Fruit fly (Drosophila melanogaster) whole organism, embryonic: Measurements from ENCODE around the gene CG15880.
A peak's percentile ranks its signal among the peaks of the same experiment; 100 is the strongest.

ENCODE experiments used
- CG10274 ChIP-seq: fragments of 200-800 bp; sonication (Bioruptor generic); optimal IDR thresholded peaks from 3 replicates; lab custom pipeline; 2017; ENCODE audit warnings: missing biosample characterization, mild to moderate bottlenecking, missing genetic modification characterization
- CG10321 ChIP-seq: fragments of 200-800 bp; sonication (Bioruptor generic); IDR thresholded peaks from 2 replicates; pipeline ENCODE4 v1.3.6; 2022; ENCODE audit warnings: missing biosample characterization, missing genetic modification characterization
- CG12104 ChIP-seq: fragments of 200-800 bp; sonication (Bioruptor generic); optimal IDR thresholded peaks from 3 replicates; lab custom pipeline; 2016; ENCODE audit warnings: missing biosample characterization, missing genetic modification characterization
- CG18599 ChIP-seq: fragments of 200-800 bp; sonication (Bioruptor generic); optimal IDR thresholded peaks from 3 replicates; lab custom pipeline; 2017; ENCODE audit warnings: missing biosample characterization, missing genetic modification characterization, mild to moderate bottlenecking, moderate library complexity, missing genetic modification reagents
- CG18619 ChIP-seq: fragments of 200-800 bp; sonication (Bioruptor generic); optimal IDR thresholded peaks from 3 replicates; lab custom pipeline; 2017; ENCODE audit warnings: missing biosample characterization, mild to moderate bottlenecking, missing genetic modification characterization
- CG2712 ChIP-seq: fragments of 200-800 bp; optimal IDR thresholded peaks from 3 replicates; lab custom pipeline; 2019; ENCODE audit warnings: missing biosample characterization, mild to moderate bottlenecking, missing genetic modification characterization, moderate library complexity
- CG30431 ChIP-seq: fragments of 200-800 bp; sonication (Bioruptor generic); optimal IDR thresholded peaks from 2 replicates; lab custom pipeline; 2017; ENCODE audit warnings: missing biosample characterization, missing genetic modification characterization
- CG31388 ChIP-seq: fragments of 200-800 bp; sonication (Bioruptor generic); optimal IDR thresholded peaks from 2 replicates; lab custom pipeline; 2016; ENCODE audit warnings: missing biosample characterization, missing genetic modification characterization
- CG33213 ChIP-seq: fragments of 200-800 bp; sonication (Bioruptor generic); optimal IDR thresholded peaks from 3 replicates; lab custom pipeline; 2016; ENCODE audit warnings: missing biosample characterization, missing genetic modification characterization
- CG3838 ChIP-seq: fragments of 200-800 bp; sonication (Bioruptor generic); optimal IDR thresholded peaks from 3 replicates; lab custom pipeline; 2016; ENCODE audit warnings: missing biosample characterization, missing genetic modification characterization
- CG3995 ChIP-seq: fragments of 200-800 bp; sonication (Bioruptor generic); optimal IDR thresholded peaks from 3 replicates; lab custom pipeline; 2016; ENCODE audit warnings: missing biosample characterization, missing genetic modification characterization
- CG4328 ChIP-seq: fragments of 200-800 bp; sonication (Bioruptor generic); optimal IDR thresholded peaks from 3 replicates; lab custom pipeline; 2017; ENCODE audit warnings: missing biosample characterization, missing genetic modification reagents, missing genetic modification characterization
- CG5180 ChIP-seq: fragments of 200-800 bp; sonication (Bioruptor generic); optimal IDR thresholded peaks from 3 replicates; lab custom pipeline; 2017; ENCODE audit warnings: missing biosample characterization, missing genetic modification characterization, mild to moderate bottlenecking, moderate library complexity, missing genetic modification reagents
- CG6854 ChIP-seq: fragments of 200-800 bp; sonication (Bioruptor generic); optimal IDR thresholded peaks from 3 replicates; lab custom pipeline; 2017; ENCODE audit warnings: missing biosample characterization, mild to moderate bottlenecking, missing genetic modification characterization
- CG7556 ChIP-seq: fragments of 200-800 bp; sonication (Bioruptor generic); optimal IDR thresholded peaks from 2 replicates; lab custom pipeline; 2017; ENCODE audit warnings: missing biosample characterization, mild to moderate bottlenecking, missing genetic modification characterization
- CG7839 ChIP-seq: fragments of 200-800 bp; sonication (Bioruptor generic); optimal IDR thresholded peaks from 3 replicates; lab custom pipeline; 2018; ENCODE audit warnings: missing biosample characterization, mild to moderate bottlenecking, missing genetic modification characterization, moderate library complexity
- CG7987 ChIP-seq: fragments of 200-800 bp; sonication (Bioruptor generic); optimal IDR thresholded peaks from 2 replicates; lab custom pipeline; 2018; ENCODE audit warnings: missing biosample characterization, mild to moderate bottlenecking, missing genetic modification characterization, moderate library complexity
- CG9817 ChIP-seq: fragments of 200-800 bp; sonication (Bioruptor generic); optimal IDR thresholded peaks from 2 replicates; lab custom pipeline; 2018; ENCODE audit warnings: missing biosample characterization, mild to moderate bottlenecking, missing genetic modification characterization, moderate library complexity
- CG9876 ChIP-seq: fragments of 200-800 bp; sonication (Bioruptor generic); optimal IDR thresholded peaks from 2 replicates; lab custom pipeline; 2016; ENCODE audit warnings: missing biosample characterization, missing genetic modification characterization
- Camta ChIP-seq: fragments of 200-800 bp; sonication (Bioruptor generic); optimal IDR thresholded peaks from 2 replicates; lab custom pipeline; 2016; ENCODE audit warnings: missing biosample characterization, missing genetic modification characterization
- CkIIα-i1 ChIP-seq: fragments of 200-800 bp; sonication (Bioruptor generic); IDR thresholded peaks from 2 replicates; pipeline ENCODE4 v1.3.6; 2022; ENCODE audit warnings: missing biosample characterization, missing genetic modification characterization
- Dek ChIP-seq: fragments of 200-800 bp; sonication (Bioruptor generic); optimal IDR thresholded peaks from 3 replicates; lab custom pipeline; 2019; ENCODE audit warnings: missing biosample characterization, mild to moderate bottlenecking, missing genetic modification characterization, moderate library complexity
- Dp ChIP-seq: fragments of 200-800 bp; sonication (Bioruptor generic); optimal IDR thresholded peaks from 2 replicates; lab custom pipeline; 2018; ENCODE audit warnings: missing biosample characterization, mild to moderate bottlenecking, missing genetic modification characterization, moderate library complexity
- HLH3B ChIP-seq: fragments of 200-800 bp; sonication (Bioruptor generic); IDR thresholded peaks from 2 replicates; pipeline ENCODE4 v1.3.6; 2022; ENCODE audit warnings: missing biosample characterization, missing genetic modification characterization
- Hand ChIP-seq: fragments of 200-800 bp; sonication (Bioruptor generic); optimal IDR thresholded peaks from 2 replicates; lab custom pipeline; 2017; ENCODE audit warnings: mild to moderate bottlenecking, missing biosample characterization, missing genetic modification reagents, missing genetic modification characterization
- Kr ChIP-seq: fragments of 200-800 bp; sonication (Bioruptor generic); optimal IDR thresholded peaks from 2 replicates; lab custom pipeline; 2017; ENCODE audit warnings: missing biosample characterization, mild to moderate bottlenecking, missing genetic modification characterization
- Med ChIP-seq: fragments of 200-800 bp; sonication (Bioruptor generic); peaks from one replicate; lab custom pipeline; 2016; ENCODE audit warnings: missing biosample characterization, missing genetic modification characterization, mild to moderate bottlenecking, inconsistent platforms, moderate library complexity
- Meics ChIP-seq: fragments of 200-800 bp; sonication (Bioruptor generic); optimal IDR thresholded peaks from 2 replicates; lab custom pipeline; 2017; ENCODE audit warnings: missing biosample characterization, mild to moderate bottlenecking, missing genetic modification characterization
- Myb ChIP-seq: fragments of 200-800 bp; sonication (Bioruptor generic); optimal IDR thresholded peaks from 2 replicates; lab custom pipeline; 2016; ENCODE audit warnings: missing biosample characterization, missing genetic modification characterization
- NC2β ChIP-seq: fragments of 200-800 bp; sonication (Bioruptor generic); optimal IDR thresholded peaks from 2 replicates; lab custom pipeline; 2016; ENCODE audit warnings: missing biosample characterization, missing genetic modification characterization
- Opbp ChIP-seq: fragments of 200-800 bp; sonication (Bioruptor generic); IDR thresholded peaks from 3 replicates; pipeline ENCODE4 v1.3.6; 2022; ENCODE audit warnings: missing biosample characterization, missing genetic modification characterization; ENCODE audit not compliant: partially characterized antibody
- Ravus ChIP-seq: fragments of 200-800 bp; sonication (Bioruptor generic); IDR thresholded peaks from 2 replicates; pipeline ENCODE4 v1.3.6; 2022; ENCODE audit warnings: missing biosample characterization, missing genetic modification characterization
- Rx ChIP-seq: fragments of 200-800 bp; sonication (Bioruptor generic); IDR thresholded peaks from 2 replicates; pipeline ENCODE4 v1.3.6; 2022; ENCODE audit warnings: missing biosample characterization, missing genetic modification characterization
- Six4 ChIP-seq: fragments of 200-800 bp; sonication (Bioruptor generic); optimal IDR thresholded peaks from 2 replicates; lab custom pipeline; 2016; ENCODE audit warnings: missing biosample characterization, missing genetic modification characterization
- Ssrp ChIP-seq: fragments of 200-800 bp; sonication (Bioruptor generic); optimal IDR thresholded peaks from 2 replicates; lab custom pipeline; 2018; ENCODE audit warnings: missing biosample characterization, mild to moderate bottlenecking, missing genetic modification characterization, moderate library complexity
- ab ChIP-seq: fragments of 200-800 bp; sonication (Bioruptor generic); optimal IDR thresholded peaks from 2 replicates; lab custom pipeline; 2016; ENCODE audit warnings: missing biosample characterization, missing genetic modification characterization
- ase ChIP-seq: fragments of 200-800 bp; sonication (Bioruptor generic); IDR thresholded peaks from 3 replicates; pipeline ENCODE4 v1.3.6; 2022; ENCODE audit warnings: missing biosample characterization, missing genetic modification characterization
- ash1 ChIP-seq: fragments of 200-800 bp; sonication (Bioruptor generic); optimal IDR thresholded peaks from 2 replicates; lab custom pipeline; 2018; ENCODE audit warnings: missing biosample characterization, mild to moderate bottlenecking, missing genetic modification characterization
- cwo ChIP-seq: fragments of 200-800 bp; sonication (Bioruptor generic); optimal IDR thresholded peaks from 3 replicates; lab custom pipeline; 2017; ENCODE audit warnings: missing biosample characterization, missing genetic modification characterization, mild to moderate bottlenecking, moderate library complexity, missing genetic modification reagents
- dati ChIP-seq: fragments of 200-800 bp; sonication (Bioruptor generic); IDR thresholded peaks from 2 replicates; pipeline ENCODE4 v1.3.6; 2022; ENCODE audit warnings: missing biosample characterization, missing genetic modification characterization
- dpn ChIP-seq, 2 experiments: fragments of 200-800 bp; sonication (Bioruptor generic); optimal IDR thresholded peaks; 3 replicates each; lab custom pipeline; 2016; ENCODE audit warnings: missing biosample characterization in 2 of 2, missing genetic modification characterization in 2 of 2
- hkb ChIP-seq, 2 experiments: fragments of 200-800 bp in 1 of 2; fragments of >200 bp in 1 of 2; sonication (Bioruptor generic) in 1 of 2; IDR thresholded peaks in 1 of 2; optimal IDR thresholded peaks in 1 of 2; 2 replicates each; pipeline versions ENCODE4 v1.3.6 to Lab custom; 2017 to 2022; ENCODE audit warnings: missing biosample characterization in 1 of 2, missing genetic modification characterization in 1 of 2
- inv ChIP-seq: fragments of 200-800 bp; sonication (Bioruptor generic); IDR thresholded peaks from 2 replicates; pipeline ENCODE4 v1.3.6; 2022; ENCODE audit warnings: missing biosample characterization, missing genetic modification characterization; ENCODE audit not compliant: partially characterized antibody
- pita ChIP-seq: fragments of 200-800 bp; sonication (Bioruptor generic); optimal IDR thresholded peaks from 2 replicates; lab custom pipeline; 2017; ENCODE audit warnings: missing biosample characterization, mild to moderate bottlenecking, missing genetic modification characterization
- pnt ChIP-seq: fragments of 200-800 bp; sonication (Bioruptor generic); optimal IDR thresholded peaks from 3 replicates; lab custom pipeline; 2016; ENCODE audit warnings: missing biosample characterization, missing genetic modification characterization
- ro ChIP-seq: fragments of 200-800 bp; sonication (Bioruptor generic); IDR thresholded peaks from 2 replicates; pipeline ENCODE4 v1.3.6; 2022; ENCODE audit warnings: missing biosample characterization, missing genetic modification characterization
- slou ChIP-seq: fragments of 200-800 bp; sonication (Bioruptor generic); optimal IDR thresholded peaks from 3 replicates; lab custom pipeline; 2016; ENCODE audit warnings: missing biosample characterization, missing genetic modification characterization
- twi ChIP-seq: fragments of 200-800 bp; optimal IDR thresholded peaks from 2 replicates; lab custom pipeline; 2019; ENCODE audit warnings: missing biosample characterization, mild to moderate bottlenecking, missing genetic modification characterization, moderate library complexity
- unc-4 ChIP-seq: fragments of 200-800 bp; sonication (Bioruptor generic); IDR thresholded peaks from 2 replicates; pipeline ENCODE4 v1.3.6; 2022; ENCODE audit warnings: missing biosample characterization, missing genetic modification characterization; ENCODE audit not compliant: partially characterized antibody
- vvl ChIP-seq: fragments of 200-800 bp; sonication (Bioruptor generic); IDR thresholded peaks from 2 replicates; pipeline ENCODE4 v1.3.6; 2022; ENCODE audit warnings: missing biosample characterization, missing genetic modification characterization

The CG15880 gene

DNA sequence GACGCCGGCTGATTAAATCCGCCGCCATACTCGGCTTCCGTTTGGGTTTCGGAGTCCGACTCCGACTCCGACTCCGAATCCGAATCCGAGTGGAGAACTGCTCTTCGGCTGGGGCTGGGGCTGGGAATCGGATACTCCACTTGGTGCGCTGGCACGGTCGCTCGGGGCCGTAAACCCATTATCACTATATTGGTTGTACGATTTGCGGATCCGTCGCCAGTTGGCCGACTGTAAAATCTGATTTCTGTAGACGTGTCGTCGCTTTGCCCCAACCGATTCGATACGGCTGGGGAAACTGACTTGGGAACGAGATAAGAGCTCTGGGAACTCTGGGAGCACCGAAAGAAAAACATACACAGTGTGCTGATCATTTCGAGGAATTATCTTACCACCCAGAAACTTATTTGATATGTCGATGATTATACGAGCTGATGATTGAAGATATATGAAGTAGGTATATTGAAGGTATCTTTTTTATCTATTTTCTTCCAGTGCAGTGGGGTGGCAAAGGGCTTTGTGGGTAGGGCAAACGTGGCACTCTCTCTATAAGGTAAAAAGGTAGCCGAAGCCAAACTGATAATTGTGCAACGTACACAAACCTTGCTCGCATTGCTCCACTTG lies 40.3 kb upstream of the CG15880 start (continued):
- peak; percentile 33 for TF ChIP-seq Dek (tag; lab: Kevin White, UChicago)
- peak; percentile 41 for TF ChIP-seq NC2β (GFP tag; lab: Kevin White, UChicago)
- TF ChIP-seq Myb (GFP tag; lab: Kevin White, UChicago): peak; percentile 11
- TF ChIP-seq CG3995 (GFP tag; lab: Kevin White, UChicago): no peak
- TF ChIP-seq CG6854: peak; percentile 16
- TF ChIP-seq CG2712 (tag; lab: Kevin White, UChicago): peak; percentile 62
- peak; percentile 77 for TF ChIP-seq vvl
- TF ChIP-seq dati (GFP tag; lab: Robert Waterston, UW): no peak
- TF ChIP-seq Ssrp (tag; lab: Kevin White, UChicago): peak; percentile 37
- TF ChIP-seq twi (tag; lab: Kevin White, UChicago): peak; percentile 20
- no peak for TF ChIP-seq Hand
- TF ChIP-seq dpn (GFP tag; optimal IDR thresholded peaks at IDR 0.05; lab: Kevin White, UChicago): peak; percentile 30 to 39
- TF ChIP-seq CG10321 (GFP tag; lab: Robert Waterston, UW): no peak
- peak; percentile 55 for TF ChIP-seq Six4 (GFP tag; lab: Kevin White, UChicago)
- no peak for TF ChIP-seq Ravus (GFP tag; lab: Robert Waterston, UW)
- no peak for TF ChIP-seq CG30431
- TF ChIP-seq CG18599: peak; percentile 42
- TF ChIP-seq slou (GFP tag; lab: Kevin White, UChicago): no peak
- no peak for TF ChIP-seq CG31388 (GFP tag; lab: Kevin White, UChicago)
- no peak for TF ChIP-seq Opbp (GFP tag; lab: Robert Waterston, UW)
- TF ChIP-seq Camta (GFP tag; lab: Kevin White, UChicago): peak; percentile 44
- TF ChIP-seq CG9876 (GFP tag; lab: Kevin White, UChicago): no peak
- TF ChIP-seq CG4328: no peak
- TF ChIP-seq cwo: peak; percentile 27
- TF ChIP-seq CG7839 (tag; lab: Kevin White, UChicago): peak; percentile 66
- TF ChIP-seq Kr (GFP tag; lab: Kevin White, UChicago): no peak
- TF ChIP-seq ro: no peak
- TF ChIP-seq CG7987 (GFP tag; lab: Kevin White, UChicago): no peak
- TF ChIP-seq Dp (GFP tag; lab: Kevin White, UChicago): no peak
- TF ChIP-seq CG33213: peak; percentile 4
- TF ChIP-seq pita: no peak
- peak; percentile 47; the same call in 1 of the 2 replicates for TF ChIP-seq Rx (GFP tag; lab: Robert Waterston, UW)
- TF ChIP-seq unc-4 (GFP tag; lab: Robert Waterston, UW): no peak
- peak; percentile 55 for TF ChIP-seq pnt
- TF ChIP-seq CG10274 (GFP tag; lab: Kevin White, UChicago): no peak
- TF ChIP-seq hkb (optimal IDR thresholded peaks at IDR 0.05; lab: Kevin White, UChicago): no peak
- TF ChIP-seq hkb (GFP tag; IDR thresholded peaks at IDR 0.05; lab: Robert Waterston, UW): peak; percentile 75
- peak; percentile 57 for TF ChIP-seq CG7556 (GFP tag; lab: Kevin White, UChicago)
- TF ChIP-seq ab (GFP tag; lab: Kevin White, UChicago): no peak
- no peak for TF ChIP-seq CG3838 (GFP tag; lab: Kevin White, UChicago)
- TF ChIP-seq ase (GFP tag; lab: Robert Waterston, UW): no peak
- no peak for TF ChIP-seq ash1 (GFP tag; lab: Kevin White, UChicago)
- TF ChIP-seq Meics (GFP tag; lab: Kevin White, UChicago): peak; percentile 29
- TF ChIP-seq CG18619 (GFP tag; lab: Kevin White, UChicago): peak; percentile 8
- TF ChIP-seq CG9817 (tag; lab: Kevin White, UChicago): peak; percentile 50
- TF ChIP-seq CkIIα-i1: no peak
- peak; percentile 38 for TF ChIP-seq CG12104 (GFP tag; lab: Kevin White, UChicago)
- peak; percentile 73 for TF ChIP-seq HLH3B (GFP tag; lab: Robert Waterston, UW)
- TF ChIP-seq CG5180 (GFP tag; lab: Kevin White, UChicago): peak; percentile 0
- TF ChIP-seq Med (GFP tag; lab: Kevin White, UChicago): peak; percentile 80
- no peak for TF ChIP-seq inv (GFP tag; lab: Robert Waterston, UW)
